Fruit fly (Drosophila melanogaster) whole organism, embryonic: ENCODE measurements around the gene Ctu2.

Experiments
- Dip3 ChIP-seq: fragments of 200-800 bp; sonication (Bioruptor generic); optimal IDR thresholded peaks from 3 replicates; lab custom pipeline; 2016; ENCODE audit warnings: missing biosample characterization, missing genetic modification characterization
- Drgx ChIP-seq: fragments of 200-800 bp; sonication (Bioruptor generic); IDR thresholded peaks from 2 replicates; pipeline ENCODE4 v1.3.6; 2022; ENCODE audit warnings: missing biosample characterization, missing genetic modification characterization

Gene Ctu2

DNA sequence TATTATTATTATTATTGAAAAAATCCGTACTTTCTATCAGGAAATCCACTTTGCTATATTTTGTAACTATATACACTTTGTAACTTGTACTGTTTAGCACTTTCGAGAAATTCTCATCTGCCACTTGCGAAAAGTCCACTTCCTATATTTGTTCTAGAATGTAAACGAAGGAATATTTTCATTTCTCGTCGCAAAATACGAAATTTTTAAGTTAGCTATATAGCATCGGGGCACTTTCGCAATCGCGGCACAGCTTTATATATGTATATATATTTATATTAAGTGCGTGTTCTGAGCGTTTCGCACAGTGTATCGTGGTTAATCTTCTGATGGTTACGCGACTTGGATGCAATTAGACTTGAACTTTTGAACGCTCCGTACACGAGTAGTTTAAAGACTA, 51.3 kb downstream of the Ctu2 start, which contains the start of gene RanGAP:
RanGAP (plus strand) TSS at position 169 of the 400 bp plus-strand sequence.
- no peak for TF ChIP-seq Dip3
- peak; percentile 44; the same call in 1 of the 2 replicates for TF ChIP-seq Drgx (GFP tag; lab: Robert Waterston, UW)
